Worm (Caenorhabditis elegans) whole organism, young adult: Measurements from ENCODE around the gene B0334.20.

Experiments
- B0019.2 ChIP-seq: fragments of 200-800 bp; sonication (Bioruptor generic); conservative IDR thresholded peaks from 2 replicates; pipeline ENCODE4 v1.3.6; 2022; ENCODE audit warnings: missing genetic modification reagents, missing genetic modification characterization, missing compliant biosample characterization
- B0261.1 ChIP-seq: sonication (generic microtip); optimal IDR thresholded peaks from 2 replicates; lab custom pipeline; 2016; ENCODE audit warnings: mild to moderate bottlenecking, missing genetic modification characterization, moderate library complexity, missing compliant biosample characterization
- C06A6.2 ChIP-seq: fragments of 200-800 bp; sonication (Bioruptor generic); conservative IDR thresholded peaks from 2 replicates; pipeline ENCODE4 v1.3.6; 2022; ENCODE audit warnings: missing genetic modification characterization, missing compliant biosample characterization
- C17E4.6 ChIP-seq: fragments of 200-800 bp; sonication (Bioruptor generic); IDR thresholded peaks from 2 replicates; pipeline ENCODE4 v1.3.6; 2022; ENCODE audit warnings: missing genetic modification reagents, missing genetic modification characterization, missing compliant biosample characterization
- F10E7.11 ChIP-seq: sonication (generic microtip); optimal IDR thresholded peaks from 2 replicates; lab custom pipeline; 2017; ENCODE audit warnings: mild to moderate bottlenecking, missing genetic modification characterization, moderate library complexity, missing compliant biosample characterization
- F33H1.4 ChIP-seq: fragments of 200-800 bp; sonication (Bioruptor generic); IDR thresholded peaks from 2 replicates; pipeline ENCODE4 v1.3.6; 2022; ENCODE audit warnings: missing genetic modification reagents, missing genetic modification characterization, missing compliant biosample characterization
- F39B2.1 ChIP-seq: fragments of 200-800 bp; sonication (Bioruptor generic); IDR thresholded peaks from 2 replicates; pipeline ENCODE4 v1.3.6; 2022; ENCODE audit warnings: missing genetic modification reagents, missing genetic modification characterization, missing compliant biosample characterization
- F49E8.2 ChIP-seq: sonication (generic microtip); optimal IDR thresholded peaks from 3 replicates; lab custom pipeline; 2017; ENCODE audit warnings: missing genetic modification characterization, mild to moderate bottlenecking, missing compliant biosample characterization, antibody characterized with exemption, moderate library complexity; ENCODE audit not compliant: insufficient read depth
- F55B11.4 ChIP-seq: sonication (generic microtip); optimal IDR thresholded peaks from 2 replicates; lab custom pipeline; 2016; ENCODE audit warnings: missing compliant biosample characterization, missing genetic modification characterization, borderline replicate concordance; ENCODE audit not compliant: insufficient read depth
- F57C9.4 ChIP-seq: sonication (generic microtip); optimal IDR thresholded peaks from 2 replicates; lab custom pipeline; 2017; ENCODE audit warnings: mild to moderate bottlenecking, missing genetic modification characterization, missing compliant biosample characterization
- T07F8.4 ChIP-seq: sonication (generic microtip); optimal IDR thresholded peaks from 2 replicates; lab custom pipeline; 2016; ENCODE audit warnings: mild to moderate bottlenecking, missing genetic modification characterization, moderate library complexity, missing compliant biosample characterization
- Y56A3A.18 ChIP-seq: fragments of 200-800 bp; sonication (Bioruptor generic); IDR thresholded peaks from 2 replicates; pipeline ENCODE4 v1.3.6; 2022; ENCODE audit warnings: missing genetic modification reagents, missing genetic modification characterization, missing compliant biosample characterization
- Y95B8A.8 ChIP-seq: fragments of 200-800 bp; sonication (Bioruptor generic); IDR thresholded peaks from 2 replicates; pipeline ENCODE4 v1.3.6; 2022; ENCODE audit warnings: missing genetic modification reagents, missing genetic modification characterization, missing compliant biosample characterization
- aptf-3 ChIP-seq: fragments of 200-800 bp; sonication (Bioruptor generic); IDR thresholded peaks from 2 replicates; pipeline ENCODE4 v1.3.6; 2022; ENCODE audit warnings: missing genetic modification characterization, missing compliant biosample characterization
- atf-7 ChIP-seq: sonication (generic microtip); optimal IDR thresholded peaks from 2 replicates; lab custom pipeline; 2017; ENCODE audit warnings: mild to moderate bottlenecking, missing genetic modification characterization, missing compliant biosample characterization
- attf-5 ChIP-seq: fragments of 200-800 bp; sonication (Bioruptor generic); optimal IDR thresholded peaks from 2 replicates; lab custom pipeline; 2018; ENCODE audit warnings: mild to moderate bottlenecking, missing genetic modification characterization, missing compliant biosample characterization
- bed-2 ChIP-seq: fragments of 200-800 bp; sonication (Bioruptor generic); IDR thresholded peaks from 2 replicates; pipeline ENCODE4 v1.3.6; 2022; ENCODE audit warnings: missing genetic modification reagents, missing genetic modification characterization, missing compliant biosample characterization
- ccch-3 ChIP-seq: fragments of 200-800 bp; sonication (Bioruptor generic); optimal IDR thresholded peaks from 2 replicates; lab custom pipeline; 2018; ENCODE audit warnings: mild to moderate bottlenecking, missing genetic modification characterization, missing compliant biosample characterization
- ceh-100 ChIP-seq: fragments of 200-800 bp; sonication (Bioruptor generic); IDR thresholded peaks from 2 replicates; pipeline ENCODE4 v1.3.6; 2022; ENCODE audit warnings: missing genetic modification reagents, missing genetic modification characterization, missing compliant biosample characterization
- chd-7 ChIP-seq: sonication (generic microtip); optimal IDR thresholded peaks from 2 replicates; lab custom pipeline; 2016; ENCODE audit warnings: mild to moderate bottlenecking, missing genetic modification characterization, moderate library complexity, missing compliant biosample characterization
- egrh-3 ChIP-seq: fragments of 200-800 bp; sonication (Bioruptor generic); IDR thresholded peaks from 2 replicates; pipeline ENCODE4 v1.3.6; 2022; ENCODE audit warnings: missing genetic modification reagents, missing genetic modification characterization, missing compliant biosample characterization
- gei-17 ChIP-seq: fragments of 200-800 bp; sonication (Bioruptor generic); optimal IDR thresholded peaks from 2 replicates; lab custom pipeline; 2018; ENCODE audit warnings: mild to moderate bottlenecking, missing genetic modification characterization, missing compliant biosample characterization
- hlh-12 ChIP-seq: sonication (generic microtip); optimal IDR thresholded peaks from 2 replicates; lab custom pipeline; 2016; ENCODE audit warnings: missing genetic modification characterization, missing compliant biosample characterization
- hmg-20 ChIP-seq: fragments of 200-800 bp; sonication (Bioruptor generic); IDR thresholded peaks from 2 replicates; pipeline ENCODE4 v1.3.6; 2022; ENCODE audit warnings: missing genetic modification reagents, missing genetic modification characterization, missing compliant biosample characterization
- hsf-1 ChIP-seq: fragments of 200-800 bp; sonication (Bioruptor generic); IDR thresholded peaks from 2 replicates; pipeline ENCODE4 v1.3.6; 2022; ENCODE audit warnings: missing genetic modification reagents, missing genetic modification characterization, missing compliant biosample characterization
- lag-1 ChIP-seq: fragments of 200-800 bp; sonication (Bioruptor generic); IDR thresholded peaks from 2 replicates; pipeline ENCODE4 v1.3.6; 2022; ENCODE audit warnings: missing genetic modification reagents, missing genetic modification characterization, missing compliant biosample characterization
- lin-35 ChIP-seq, 3 experiments: fragments of 150-350 bp in 2 of 3; sonication (generic microtip) in 1 of 3; optimal IDR thresholded peaks; 2 replicates each; lab custom pipeline; 2014 to 2018; ENCODE audit warnings: missing biosample characterization in 3 of 3, missing genetic modification characterization in 3 of 3, missing genetic modification reagents in 3 of 3
- lin-54 ChIP-seq: fragments of 200-800 bp; sonication (Bioruptor generic); optimal IDR thresholded peaks from 2 replicates; lab custom pipeline; 2018; ENCODE audit warnings: mild to moderate bottlenecking, missing genetic modification characterization, missing compliant biosample characterization
- lsl-1 ChIP-seq: fragments of 200-800 bp; sonication (Bioruptor generic); optimal IDR thresholded peaks from 2 replicates; lab custom pipeline; 2018; ENCODE audit warnings: mild to moderate bottlenecking, missing genetic modification characterization, moderate library complexity, missing compliant biosample characterization
- lsy-27 ChIP-seq: sonication (generic microtip); optimal IDR thresholded peaks from 2 replicates; lab custom pipeline; 2017; ENCODE audit warnings: missing genetic modification characterization, mild to moderate bottlenecking, missing compliant biosample characterization, antibody characterized with exemption, missing genotype, borderline replicate concordance; ENCODE audit not compliant: insufficient read depth
- madf-10 ChIP-seq: sonication (generic microtip); optimal IDR thresholded peaks from 2 replicates; lab custom pipeline; 2016; ENCODE audit warnings: mild to moderate bottlenecking, missing genetic modification characterization, missing compliant biosample characterization
- madf-6 ChIP-seq: fragments of 200-800 bp; sonication (Bioruptor generic); IDR thresholded peaks from 2 replicates; pipeline ENCODE4 v1.3.6; 2022; ENCODE audit warnings: missing genetic modification reagents, missing genetic modification characterization, missing compliant biosample characterization
- madf-8 ChIP-seq: fragments of 200-800 bp; sonication (Bioruptor generic); conservative IDR thresholded peaks from 2 replicates; pipeline ENCODE4 v1.3.6; 2022; ENCODE audit warnings: missing genetic modification reagents, missing genetic modification characterization, missing compliant biosample characterization
- mel-28 ChIP-seq: sonication (generic microtip); optimal IDR thresholded peaks from 2 replicates; lab custom pipeline; 2016; ENCODE audit warnings: borderline replicate concordance, mild to moderate bottlenecking, missing genetic modification characterization, missing compliant biosample characterization
- mes-4 ChIP-seq: sonication (generic microtip); optimal IDR thresholded peaks from 2 replicates; lab custom pipeline; 2016; ENCODE audit warnings: missing genotype, missing genetic modification characterization, missing compliant biosample characterization
- nhr-179 ChIP-seq: sonication (generic microtip); optimal IDR thresholded peaks from 2 replicates; lab custom pipeline; 2016; ENCODE audit warnings: mild to moderate bottlenecking, missing genetic modification characterization, missing compliant biosample characterization
- nhr-80 ChIP-seq: sonication (generic microtip); optimal IDR thresholded peaks from 2 replicates; lab custom pipeline; 2016; ENCODE audit warnings: missing genetic modification characterization, missing compliant biosample characterization
- nhr-90 ChIP-seq: sonication (generic microtip); optimal IDR thresholded peaks from 2 replicates; lab custom pipeline; 2016; ENCODE audit warnings: missing genotype, mild to moderate bottlenecking, missing genetic modification characterization, missing compliant biosample characterization
- pbrm-1 ChIP-seq: fragments of 200-800 bp; sonication (Bioruptor generic); IDR thresholded peaks from 2 replicates; pipeline ENCODE4 v1.3.6; 2022; ENCODE audit warnings: missing genetic modification reagents, missing genetic modification characterization, missing compliant biosample characterization
- repo-1 ChIP-seq: sonication (generic microtip); optimal IDR thresholded peaks from 2 replicates; lab custom pipeline; 2017; ENCODE audit warnings: mild to moderate bottlenecking, missing genetic modification characterization, missing compliant biosample characterization
- sdz-38 ChIP-seq: sonication (generic microtip); optimal IDR thresholded peaks from 2 replicates; lab custom pipeline; 2016; ENCODE audit warnings: missing genotype, missing genetic modification characterization, missing compliant biosample characterization
- sea-2 ChIP-seq: fragments of 200-800 bp; sonication (Bioruptor generic); IDR thresholded peaks from 2 replicates; pipeline ENCODE4 v1.3.6; 2022; ENCODE audit warnings: missing genetic modification characterization, missing compliant biosample characterization
- snpc-1.1 ChIP-seq: sonication (generic microtip); optimal IDR thresholded peaks from 2 replicates; lab custom pipeline; 2017; ENCODE audit warnings: missing genetic modification characterization, mild to moderate bottlenecking, missing compliant biosample characterization, antibody characterized with exemption, moderate library complexity, missing genotype, missing genetic modification reagents; ENCODE audit not compliant: insufficient read depth
- snpc-1.3 ChIP-seq: sonication (generic microtip); optimal IDR thresholded peaks from 2 replicates; lab custom pipeline; 2017; ENCODE audit warnings: missing genetic modification characterization, mild to moderate bottlenecking, missing compliant biosample characterization, antibody characterized with exemption, moderate library complexity, missing genotype, missing genetic modification reagents; ENCODE audit not compliant: insufficient read depth
- zfh-2 ChIP-seq: fragments of 200-800 bp; sonication (Bioruptor generic); conservative IDR thresholded peaks from 2 replicates; pipeline ENCODE4 v1.3.6; 2022; ENCODE audit warnings: missing genetic modification reagents, missing genetic modification characterization, missing compliant biosample characterization
- ztf-18 ChIP-seq: sonication (generic microtip); optimal IDR thresholded peaks from 2 replicates; lab custom pipeline; 2016; ENCODE audit warnings: missing genotype, mild to moderate bottlenecking, missing genetic modification characterization, missing compliant biosample characterization
- ztf-26 ChIP-seq: sonication (generic microtip); optimal IDR thresholded peaks from 2 replicates; lab custom pipeline; 2017; ENCODE audit warnings: missing genetic modification characterization, missing compliant biosample characterization
- ztf-6 ChIP-seq: fragments of 200-800 bp; sonication (Bioruptor generic); IDR thresholded peaks from 2 replicates; pipeline ENCODE4 v1.3.6; 2022; ENCODE audit warnings: missing genetic modification reagents, missing genetic modification characterization, missing compliant biosample characterization

The B0334.20 gene

DNA sequence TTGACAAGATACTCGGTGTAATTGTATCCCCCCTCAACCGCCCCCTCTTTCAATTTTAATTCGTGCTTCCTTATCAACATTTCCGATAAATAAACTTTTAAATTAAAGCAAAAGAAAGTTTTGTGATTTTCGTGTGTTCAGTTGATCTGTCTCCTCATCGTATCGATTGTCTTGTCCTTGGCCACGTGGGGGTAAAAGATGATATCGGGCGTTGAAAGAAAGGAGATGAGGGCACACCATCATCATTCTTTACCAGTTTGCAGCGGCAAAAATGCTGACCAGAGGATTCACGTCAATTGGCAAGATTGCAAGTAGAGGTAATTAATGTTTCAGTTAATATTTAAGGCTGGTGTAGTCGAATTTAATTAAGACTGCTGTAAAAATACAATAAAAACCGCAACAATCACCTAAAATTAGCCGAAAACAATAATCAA lies 47.0 kb upstream of the B0334.20 start, which contains the start of gene F54D5.7 (continued):
- TF ChIP-seq C17E4.6 (GFP tag; lab: Robert Waterston, UW) (no peak), hlh-12 (tag; lab: Kevin White, UChicago) (no peak), madf-10 (tag; lab: Kevin White, UChicago) (peak; percentile 74), Y56A3A.18 (GFP tag; lab: Robert Waterston, UW) (peak; percentile 77; the same call in 1 of the 2 replicates), lsl-1 (GFP tag; lab: Kevin White, UChicago) (peak; percentile 40), sea-2 (GFP tag; lab: Robert Waterston, UW) (no peak), snpc-1.3 (tag; lab: Kevin White, UChicago) (no peak), ztf-26 (tag; lab: Kevin White, UChicago) (peak; percentile 73), C06A6.2 (GFP tag; lab: Robert Waterston, UW) (0 out of 2 replicates have a peak, but pooled peaks have one; percentile 51), lin-54 (GFP tag; lab: Kevin White, UChicago) (peak; percentile 76), F57C9.4 (no peak), hmg-20 (GFP tag; lab: Robert Waterston, UW) (peak; percentile 65), nhr-90 (tag; lab: Kevin White, UChicago) (peak; percentile 34), snpc-1.1 (no peak), lin-35 (GFP tag; optimal IDR thresholded peaks at IDR 0.05; lab: Kevin White, UChicago) (peak in 1 of 3 experiments; percentile 42), T07F8.4 (peak; percentile 22), B0019.2 (GFP tag; lab: Robert Waterston, UW) (no peak), lag-1 (no peak), lsy-27 (tag; lab: Kevin White, UChicago) (no peak), F55B11.4 (tag; lab: Kevin White, UChicago) (no peak), F33H1.4 (GFP tag; lab: Robert Waterston, UW) (peak; percentile 40; the same call in 1 of the 2 replicates), sdz-38 (tag; lab: Kevin White, UChicago) (no peak), aptf-3 (GFP tag; lab: Robert Waterston, UW) (no peak), pbrm-1 (GFP tag; lab: Robert Waterston, UW) (peak; percentile 65; the same call in 1 of the 2 replicates), zfh-2 (GFP tag; lab: Robert Waterston, UW) (0 out of 2 replicates have a peak, but pooled peaks have one; percentile 9), Y95B8A.8 (GFP tag; lab: Robert Waterston, UW) (no peak), gei-17 (GFP tag; lab: Kevin White, UChicago) (peak; percentile 49), egrh-3 (GFP tag; lab: Robert Waterston, UW) (0 out of 2 replicates have a peak, but pooled peaks have one; percentile 15), bed-2 (GFP tag; lab: Robert Waterston, UW) (no peak), chd-7 (tag; lab: Kevin White, UChicago) (peak; percentile 74), nhr-80 (tag; lab: Kevin White, UChicago) (peak; percentile 57), ceh-100 (GFP tag; lab: Robert Waterston, UW) (peak; percentile 49), hsf-1 (peak; percentile 74), ztf-6 (GFP tag; lab: Robert Waterston, UW) (no peak), madf-6 (GFP tag; lab: Robert Waterston, UW) (peak; percentile 57), mel-28 (tag; lab: Kevin White, UChicago) (peak; percentile 26), mes-4 (tag; lab: Kevin White, UChicago) (no peak), F39B2.1 (GFP tag; lab: Robert Waterston, UW) (no peak), ccch-3 (no peak), madf-8 (GFP tag; lab: Robert Waterston, UW) (no peak), attf-5 (GFP tag; lab: Kevin White, UChicago) (peak; percentile 75), ztf-18 (tag; lab: Kevin White, UChicago) (peak; percentile 57), repo-1 (tag; lab: Kevin White, UChicago) (peak; percentile 81), F10E7.11 (tag; lab: Kevin White, UChicago) (peak; percentile 39), atf-7 (peak; percentile 59), B0261.1 (tag; lab: Kevin White, UChicago) (peak; percentile 11), nhr-179 (no peak), F49E8.2 (tag; lab: Kevin White, UChicago) (peak; percentile 52)
